Worm (Caenorhabditis elegans) whole organism, L4 larva: ENCODE results near the gene str-187.

ENCODE experiments used
- T20F7.1 ChIP-seq: fragments of 200-800 bp; sonication (Bioruptor generic); optimal IDR thresholded peaks from 2 replicates; lab custom pipeline; 2018; ENCODE audit warnings: mild to moderate bottlenecking, missing genetic modification characterization, missing compliant biosample characterization
- ceh-32 ChIP-seq: sonication (generic microtip); optimal IDR thresholded peaks from 2 replicates; lab custom pipeline; 2016; ENCODE audit warnings: mild to moderate bottlenecking, missing genetic modification characterization, missing compliant biosample characterization; ENCODE audit not compliant: poor library complexity
- ceh-44 ChIP-seq: fragments of 200-800 bp; sonication (Bioruptor generic); IDR thresholded peaks from 2 replicates; pipeline ENCODE4 v1.3.6; 2022; ENCODE audit warnings: missing genetic modification reagents, missing genetic modification characterization, missing compliant biosample characterization
- madf-9 ChIP-seq: fragments of 200-800 bp; sonication (Bioruptor generic); conservative IDR thresholded peaks from 2 replicates; pipeline ENCODE4 v1.3.6; 2022; ENCODE audit warnings: missing genetic modification reagents, missing genetic modification characterization, missing compliant biosample characterization
- nhr-11 ChIP-seq: fragments of 150-350 bp; optimal IDR thresholded peaks from 2 replicates; lab custom pipeline; 2014; ENCODE audit warnings: missing biosample characterization, missing genetic modification characterization
- sdz-12 ChIP-seq: fragments of 200-800 bp; sonication (Bioruptor generic); optimal IDR thresholded peaks from 2 replicates; lab custom pipeline; 2018; ENCODE audit warnings: mild to moderate bottlenecking, missing genetic modification characterization, missing compliant biosample characterization
- vab-7 ChIP-seq: fragments of 200-800 bp; sonication (Bioruptor generic); IDR thresholded peaks from 2 replicates; pipeline ENCODE4 v1.3.6; 2022; ENCODE audit warnings: missing genetic modification reagents, missing genetic modification characterization, missing compliant biosample characterization

ce11 chrIV:17259310-17259709, 6.1 kb upstream of the str-187 start, which contains the start of gene phyh-1:
- no peak for TF ChIP-seq vab-7 (GFP tag; lab: Robert Waterston, UW)
- no peak for TF ChIP-seq sdz-12
- TF ChIP-seq nhr-11 (tag; lab: Kevin White, UChicago) = no peak
- TF ChIP-seq madf-9 (GFP tag; lab: Robert Waterston, UW) = no peak
- TF ChIP-seq ceh-44 = no peak
- TF ChIP-seq T20F7.1 (GFP tag; lab: Kevin White, UChicago) = no peak
- TF ChIP-seq ceh-32 (tag; lab: Kevin White, UChicago) = no peak
